Worm (Caenorhabditis elegans) whole organism, L1 larva: ENCODE data around the gene C24H11.1.

Experiments
- F16B12.6 ChIP-seq: fragments of 150-350 bp; optimal IDR thresholded peaks from 2 replicates; lab custom pipeline; 2014; ENCODE audit warnings: missing biosample characterization, missing genetic modification characterization
- blmp-1 ChIP-seq: fragments of 150-350 bp; optimal IDR thresholded peaks from 2 replicates; lab custom pipeline; 2014; ENCODE audit warnings: missing biosample characterization, missing genetic modification characterization
- fos-1 ChIP-seq: fragments of 150-350 bp; optimal IDR thresholded peaks from 2 replicates; lab custom pipeline; 2014; ENCODE audit warnings: missing biosample characterization, missing genetic modification characterization
- lin-15B ChIP-seq: fragments of 150-350 bp; sonication (generic microtip); optimal IDR thresholded peaks from 3 replicates; lab custom pipeline; 2014; ENCODE audit warnings: missing biosample characterization, missing genetic modification characterization
- nhr-12 ChIP-seq: sonication (generic microtip); optimal IDR thresholded peaks from 2 replicates; lab custom pipeline; 2017; ENCODE audit warnings: missing biosample characterization, missing genetic modification characterization
- nhr-237 ChIP-seq: fragments of 150-350 bp; optimal IDR thresholded peaks from 2 replicates; lab custom pipeline; 2014; ENCODE audit warnings: missing biosample characterization, missing genetic modification characterization
- nhr-76 ChIP-seq: sonication (generic microtip); optimal IDR thresholded peaks from 2 replicates; lab custom pipeline; 2017; ENCODE audit warnings: missing biosample characterization, missing genetic modification characterization
- nhr-77 ChIP-seq: fragments of 150-350 bp; optimal IDR thresholded peaks from 2 replicates; lab custom pipeline; 2014; ENCODE audit warnings: missing biosample characterization, missing genetic modification characterization
- nhr-84 ChIP-seq: sonication (generic microtip); optimal IDR thresholded peaks from 2 replicates; lab custom pipeline; 2017; ENCODE audit warnings: missing biosample characterization, missing genetic modification characterization
- sox-4 ChIP-seq: sonication (generic microtip); optimal IDR thresholded peaks from 2 replicates; lab custom pipeline; 2016; ENCODE audit warnings: missing genetic modification characterization, missing compliant biosample characterization
- tbx-2 ChIP-seq: sonication (generic microtip); optimal IDR thresholded peaks from 2 replicates; lab custom pipeline; 2016; ENCODE audit warnings: missing genetic modification characterization, missing compliant biosample characterization
- unc-130 ChIP-seq: fragments of 150-350 bp; optimal IDR thresholded peaks from 2 replicates; lab custom pipeline; 2017; ENCODE audit warnings: missing biosample characterization, missing genetic modification characterization, inconsistent platforms
- unc-62 ChIP-seq: fragments of 150-350 bp; optimal IDR thresholded peaks from 2 replicates; lab custom pipeline; 2014; ENCODE audit warnings: missing biosample characterization, missing genetic modification reagents, missing genetic modification characterization
- xbp-1 ChIP-seq: sonication (generic microtip); optimal IDR thresholded peaks from 2 replicates; lab custom pipeline; 2016; ENCODE audit warnings: missing genetic modification characterization, missing compliant biosample characterization

DNA sequence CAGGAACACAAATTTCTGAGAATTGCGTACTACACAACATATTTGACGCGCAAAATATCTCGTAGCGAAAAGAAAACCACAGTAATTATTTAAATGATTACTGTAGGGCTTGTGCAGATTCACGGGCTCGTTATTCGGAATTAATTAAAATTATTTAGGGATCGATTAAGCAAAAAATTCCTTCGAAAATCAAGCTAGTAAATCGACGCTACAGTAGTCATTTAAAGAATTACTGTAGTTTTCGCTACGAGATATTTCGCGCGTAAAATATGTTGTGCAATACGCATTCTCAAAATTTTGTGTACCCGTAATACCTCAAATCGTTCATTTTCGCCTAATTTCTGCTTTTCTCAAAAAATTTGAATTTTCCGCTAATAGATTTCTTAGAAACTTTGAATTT lies 36.7 kb upstream of the C24H11.1 start:
- TF ChIP-seq nhr-237 (tag; lab: Kevin White, UChicago) = no peak
- no peak for TF ChIP-seq unc-62 (GFP tag; lab: Kevin White, UChicago)
- TF ChIP-seq tbx-2 = no peak
- no peak for TF ChIP-seq unc-130 (tag; lab: Kevin White, UChicago)
- TF ChIP-seq nhr-84 (tag; lab: Kevin White, UChicago) = no peak
- no peak for TF ChIP-seq nhr-76 (tag; lab: Kevin White, UChicago)
- TF ChIP-seq nhr-77 (tag; lab: Kevin White, UChicago) = no peak
- no peak for TF ChIP-seq lin-15B (tag; lab: Kevin White, UChicago)
- TF ChIP-seq F16B12.6 (tag; lab: Kevin White, UChicago) = no peak
- TF ChIP-seq blmp-1 (tag; lab: Kevin White, UChicago) = no peak
- TF ChIP-seq fos-1 (tag; lab: Kevin White, UChicago) = no peak
- no peak for TF ChIP-seq sox-4 (tag; lab: Kevin White, UChicago)
- no peak for TF ChIP-seq nhr-12
- TF ChIP-seq xbp-1 = no peak
